Worm (Caenorhabditis elegans): ENCODE data around the gene srh-247.

srh-247 gene

DNA sequence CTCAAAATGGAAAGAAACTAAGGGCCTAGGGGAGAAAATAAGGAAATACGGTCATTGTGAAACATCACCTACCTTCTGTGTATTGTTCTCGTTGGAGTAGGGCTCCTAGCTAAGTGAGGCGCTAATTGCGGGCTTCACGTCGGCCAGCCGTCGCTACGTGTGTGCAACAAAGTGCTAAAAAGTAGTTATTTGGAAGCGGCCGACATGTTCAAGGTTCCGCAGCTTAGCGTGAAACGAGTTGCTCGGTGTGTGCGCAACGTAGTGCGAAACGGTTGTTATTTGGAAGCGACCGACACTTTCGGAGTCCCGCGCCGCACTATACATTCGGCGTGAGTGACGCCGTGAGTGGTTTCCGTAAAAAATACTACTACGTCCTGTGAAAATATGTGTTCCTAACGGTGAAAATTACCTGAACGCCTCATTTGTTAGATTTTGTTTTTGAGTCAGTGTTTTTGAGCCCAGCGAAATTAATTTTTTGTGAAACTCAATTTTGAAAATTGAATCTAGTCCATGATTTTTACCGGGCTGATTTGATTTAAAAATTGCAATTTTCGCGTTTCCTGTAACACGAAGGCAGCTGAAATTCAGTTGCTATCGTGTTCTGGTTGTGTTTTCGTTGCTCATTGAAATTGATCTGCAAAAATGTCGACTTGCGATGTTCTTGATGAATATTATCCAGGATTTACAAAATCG, 37.5 kb upstream of the srh-247 start, which contains the start of gene srw-129:
srw-129 (plus strand) TSS at position 643 of the 693 bp plus-strand sequence.
- no peak for TF ChIP-seq ets-4 (tag; optimal IDR thresholded peaks at IDR 0.05)
- no peak for TF ChIP-seq ceh-45 (GFP tag; IDR thresholded peaks at IDR 0.05)
- no peak for TF ChIP-seq ceh-24 (tag; optimal IDR thresholded peaks at IDR 0.05)
- no peak for TF ChIP-seq sdc-2 (tag; optimal IDR thresholded peaks at IDR 0.05)
- TF ChIP-seq dmd-4 (tag; optimal IDR thresholded peaks at IDR 0.05; ENCODE audit: borderline replicate concordance) = no peak
- no peak for TF ChIP-seq unc-55 (GFP tag; optimal IDR thresholded peaks at IDR 0.05)
- TF ChIP-seq lim-6 (tag; optimal IDR thresholded peaks at IDR 0.05) = no peak
- TF ChIP-seq ahr-1 (tag; optimal IDR thresholded peaks at IDR 0.05) = no peak
- TF ChIP-seq hlh-30 (tag; optimal IDR thresholded peaks at IDR 0.05; ENCODE audit: insufficient read depth) = no peak
- TF ChIP-seq fkh-6 (tag; optimal IDR thresholded peaks at IDR 0.05) = no peak
- no peak for TF ChIP-seq sox-4 (tag; optimal IDR thresholded peaks at IDR 0.05)
- TF ChIP-seq T23F11.4 (GFP tag; optimal IDR thresholded peaks at IDR 0.05) = no peak
- no peak for TF ChIP-seq fax-1 (tag; optimal IDR thresholded peaks at IDR 0.05)
- no peak for TF ChIP-seq madf-2 (tag; optimal IDR thresholded peaks at IDR 0.05)
- TF ChIP-seq C08G9.2 (tag; optimal IDR thresholded peaks at IDR 0.05) = no peak
- TF ChIP-seq unc-86 (tag; optimal IDR thresholded peaks at IDR 0.05) = no peak
- no peak for TF ChIP-seq ceh-6 (GFP tag; optimal IDR thresholded peaks at IDR 0.05)

DNA sequence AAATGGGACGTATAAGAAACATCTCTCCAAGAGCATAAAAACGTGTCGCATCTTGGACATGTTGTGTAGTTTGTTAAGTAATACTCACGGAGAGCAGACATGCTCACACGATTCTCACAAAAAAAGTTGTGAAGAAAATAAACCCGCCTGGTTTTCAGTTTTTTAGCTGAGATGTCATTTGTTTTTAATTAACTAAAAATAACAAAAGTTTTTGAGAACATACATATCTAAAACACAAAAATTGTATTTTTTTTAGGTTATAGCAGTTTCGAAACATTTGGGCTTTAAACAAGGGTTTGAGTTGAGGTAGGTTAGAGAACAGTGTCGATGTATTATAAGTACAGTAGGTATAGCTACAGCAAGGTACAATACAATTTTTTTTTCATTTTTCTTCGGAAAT, 30.8 kb upstream of the srh-247 start, which contains the start of gene srh-88:
srh-88 (minus strand) TSS at position 101 of the 400 bp plus-strand sequence.
- TF ChIP-seq eyg-1 (tag; optimal IDR thresholded peaks at IDR 0.05) (no peak), ceh-30 (tag; optimal IDR thresholded peaks at IDR 0.05) (no peak), C38D4.7 (GFP tag; optimal IDR thresholded peaks at IDR 0.05) (no peak), ceh-48 (tag; optimal IDR thresholded peaks at IDR 0.05) (no peak)

DNA sequence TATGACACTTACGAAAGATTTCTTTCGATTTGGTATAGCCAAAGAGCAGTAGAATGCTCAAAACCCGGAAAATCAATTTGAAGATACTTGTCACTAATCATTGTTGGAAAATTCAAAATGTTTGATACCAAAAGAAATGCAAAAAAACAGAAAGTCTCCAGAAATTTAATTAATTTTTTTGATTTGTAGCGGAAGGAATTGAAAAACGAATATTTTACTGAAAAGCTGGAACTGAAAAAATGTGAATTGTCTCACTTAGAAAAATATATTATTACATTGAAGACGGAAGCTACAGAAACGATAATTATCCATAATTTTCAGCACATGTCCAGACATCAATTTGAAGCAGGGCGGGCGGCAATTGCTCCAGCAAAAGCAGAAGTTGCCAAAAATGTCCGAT, 29.0 kb upstream of the srh-247 start, which contains the start of gene srw-138:
srw-138 (minus strand) TSS at position 101 of the 400 bp plus-strand sequence.
- no peak for TF ChIP-seq ref-2 (tag; optimal IDR thresholded peaks at IDR 0.05)
- TF ChIP-seq fkh-6 (tag; optimal IDR thresholded peaks at IDR 0.05) = no peak
- TF ChIP-seq pqm-1 (tag; optimal IDR thresholded peaks at IDR 0.05) = no peak
- TF ChIP-seq ceh-31 (tag; optimal IDR thresholded peaks at IDR 0.05) = no peak
- TF ChIP-seq C38D4.7 (GFP tag; optimal IDR thresholded peaks at IDR 0.05) = no peak
- no peak for TF ChIP-seq pros-1 (tag; optimal IDR thresholded peaks at IDR 0.05)
- TF ChIP-seq pax-1 (tag; optimal IDR thresholded peaks at IDR 0.05) = no peak
- TF ChIP-seq unc-3 (GFP tag; conservative IDR thresholded peaks at IDR 0.05) = no peak
- no peak for TF ChIP-seq unc-3 (tag; optimal IDR thresholded peaks at IDR 0.05)
- TF ChIP-seq nhr-232 (tag; optimal IDR thresholded peaks at IDR 0.05) = no peak
- TF ChIP-seq elt-2 (tag; optimal IDR thresholded peaks at IDR 0.05) = no peak
- no peak for TF ChIP-seq pha-2 (tag; optimal IDR thresholded peaks at IDR 0.05)
- TF ChIP-seq dmd-4 (tag; optimal IDR thresholded peaks at IDR 0.05; ENCODE audit: borderline replicate concordance) = no peak
- TF ChIP-seq ceh-9 (tag; optimal IDR thresholded peaks at IDR 0.05) = no peak
- no peak for TF ChIP-seq K09A11.1 (tag; optimal IDR thresholded peaks at IDR 0.05; ENCODE audit: insufficient read depth)

DNA sequence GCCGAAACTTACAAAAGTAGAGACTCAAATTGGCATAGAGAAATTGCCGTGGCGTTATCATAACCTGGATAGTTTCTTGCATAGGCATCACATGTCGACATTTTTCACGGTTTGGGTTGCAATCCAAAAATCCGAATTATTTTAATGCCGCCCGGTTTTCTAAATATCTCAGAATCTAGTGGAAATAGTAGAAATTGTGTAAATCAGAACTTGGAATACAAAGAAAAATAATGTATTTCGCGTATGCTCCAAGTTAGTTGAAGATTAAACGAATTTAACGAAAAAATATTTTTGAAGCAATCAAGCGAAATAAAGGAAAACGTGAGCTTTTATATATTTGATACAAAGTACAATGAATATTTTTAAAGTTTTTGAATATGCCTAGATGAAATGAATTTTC, 26.9 kb upstream of the srh-247 start, which contains the start of gene srw-144:
srw-144 (minus strand) TSS at position 101 of the 400 bp plus-strand sequence.
- TF ChIP-seq ceh-45 (GFP tag; IDR thresholded peaks at IDR 0.05) (no peak), mec-3 (tag; optimal IDR thresholded peaks at IDR 0.05; ENCODE audit: borderline replicate concordance) (no peak), ceh-14 (tag; optimal IDR thresholded peaks at IDR 0.05) (no peak), fax-1 (tag; optimal IDR thresholded peaks at IDR 0.05) (no peak)

Data from whole organism, late embryonic.